Worm (Caenorhabditis elegans) whole organism, L2 larva: ENCODE data around the gene npp-19.

Experiments
- aly-2 ChIP-seq: fragments of 150-350 bp; optimal IDR thresholded peaks from 2 replicates; lab custom pipeline; 2014; ENCODE audit warnings: missing biosample characterization, missing genetic modification characterization
- ceh-16 ChIP-seq: fragments of 150-350 bp; optimal IDR thresholded peaks from 2 replicates; lab custom pipeline; 2014; ENCODE audit warnings: missing biosample characterization, missing genetic modification characterization
- egl-27 ChIP-seq: sonication (generic microtip); optimal IDR thresholded peaks from 3 replicates; lab custom pipeline; 2017; ENCODE audit warnings: missing biosample characterization, missing genetic modification reagents, missing genetic modification characterization
- elt-1 ChIP-seq: fragments of 150-350 bp; optimal IDR thresholded peaks from 2 replicates; lab custom pipeline; 2014; ENCODE audit warnings: missing biosample characterization, missing genetic modification characterization
- fos-1 ChIP-seq: fragments of 150-350 bp; optimal IDR thresholded peaks from 2 replicates; lab custom pipeline; 2014; ENCODE audit warnings: missing biosample characterization, missing genetic modification characterization
- gmeb-1 ChIP-seq: fragments of 150-350 bp; optimal IDR thresholded peaks from 2 replicates; lab custom pipeline; 2014; ENCODE audit warnings: missing biosample characterization, missing genetic modification characterization
- nhr-11 ChIP-seq: fragments of 150-350 bp; optimal IDR thresholded peaks from 2 replicates; lab custom pipeline; 2014; ENCODE audit warnings: missing biosample characterization, missing genetic modification characterization
- nhr-237 ChIP-seq: fragments of 150-350 bp; optimal IDR thresholded peaks from 2 replicates; lab custom pipeline; 2014; ENCODE audit warnings: missing biosample characterization, missing genetic modification characterization
- nhr-25 ChIP-seq: fragments of 150-350 bp; sonication (generic microtip); optimal IDR thresholded peaks from 3 replicates; lab custom pipeline; 2014; ENCODE audit warnings: missing biosample characterization, missing genetic modification characterization
- nhr-77 ChIP-seq: fragments of 150-350 bp; optimal IDR thresholded peaks from 2 replicates; lab custom pipeline; 2014; ENCODE audit warnings: missing biosample characterization, missing genetic modification characterization
- snpc-4 ChIP-seq: fragments of 150-350 bp; optimal IDR thresholded peaks from 2 replicates; lab custom pipeline; 2014; ENCODE audit warnings: missing biosample characterization, missing genetic modification characterization
- ztf-1 ChIP-seq: fragments of 200-800 bp; sonication (Bioruptor generic); conservative IDR thresholded peaks from 2 replicates; pipeline ENCODE4 v1.3.6; 2022; ENCODE audit warnings: missing genetic modification characterization, missing compliant biosample characterization
- ztf-4 ChIP-seq: fragments of 150-350 bp; optimal IDR thresholded peaks from 2 replicates; lab custom pipeline; 2014; ENCODE audit warnings: missing biosample characterization, missing genetic modification characterization

DNA sequence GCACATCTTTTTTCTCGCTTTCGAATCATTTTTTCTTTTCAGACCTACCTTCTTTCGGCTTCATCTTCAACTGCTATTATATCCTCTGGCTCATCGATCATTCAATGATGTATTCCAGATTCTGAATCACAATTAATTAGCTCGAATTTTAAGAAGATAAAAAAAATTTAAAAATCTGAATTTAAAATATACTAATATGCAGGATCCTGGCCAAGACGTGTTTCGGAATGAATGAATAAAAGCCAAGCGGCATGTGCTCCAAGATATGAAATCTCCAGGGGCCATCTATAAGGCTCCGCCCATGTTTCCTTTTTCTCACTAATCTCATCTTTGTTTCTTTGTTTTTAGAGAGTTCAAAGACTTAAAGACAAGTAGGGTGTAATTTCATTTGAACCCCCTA lies 20.3 kb downstream of the npp-19 start, which contains the start of gene mpz-1:
- no peak for TF ChIP-seq nhr-11
- no peak for TF ChIP-seq aly-2 (tag; lab: Kevin White, UChicago)
- TF ChIP-seq snpc-4 (tag; lab: Kevin White, UChicago) = no peak
- TF ChIP-seq fos-1 = no peak
- no peak for TF ChIP-seq nhr-25
- TF ChIP-seq nhr-237 = no peak
- no peak for TF ChIP-seq egl-27 (tag; lab: Kevin White, UChicago)
- TF ChIP-seq ceh-16 (tag; lab: Kevin White, UChicago) = no peak
- TF ChIP-seq ztf-4 = no peak
- no peak for TF ChIP-seq ztf-1 (GFP tag; lab: Robert Waterston, UW)
- TF ChIP-seq elt-1 (tag; lab: Kevin White, UChicago) = no peak
- no peak for TF ChIP-seq gmeb-1 (tag; lab: Kevin White, UChicago)
- TF ChIP-seq nhr-77 (tag; lab: Kevin White, UChicago) = no peak
